Worm (Caenorhabditis elegans) whole organism, L3 larva: ENCODE measurements around the gene C30F2.2.

Experiments
- R02D3.7 ChIP-seq: fragments of 150-350 bp; optimal IDR thresholded peaks from 2 replicates; lab custom pipeline; 2014; ENCODE audit warnings: missing biosample characterization, missing genetic modification characterization
- ZK546.5 ChIP-seq: sonication (generic microtip); optimal IDR thresholded peaks from 2 replicates; lab custom pipeline; 2017; ENCODE audit warnings: missing biosample characterization, missing genetic modification characterization
- ama-1 ChIP-seq: fragments of 150-350 bp; optimal IDR thresholded peaks from 2 replicates; lab custom pipeline; 2018
- ceh-82 ChIP-seq: fragments of 150-350 bp; optimal IDR thresholded peaks from 2 replicates; lab custom pipeline; 2014; ENCODE audit warnings: missing biosample characterization, missing genetic modification characterization
- ceh-9 ChIP-seq: sonication (generic microtip); optimal IDR thresholded peaks from 2 replicates; lab custom pipeline; 2018; ENCODE audit warnings: missing biosample characterization, missing genetic modification characterization
- daf-12 ChIP-seq: fragments of 150-350 bp; optimal IDR thresholded peaks from 2 replicates; lab custom pipeline; 2014; ENCODE audit warnings: missing biosample characterization, missing genetic modification reagents, missing genetic modification characterization
- egl-5 ChIP-seq: fragments of 150-350 bp; optimal IDR thresholded peaks from 2 replicates; lab custom pipeline; 2017; ENCODE audit warnings: missing biosample characterization, missing genetic modification reagents, missing genetic modification characterization, inconsistent platforms
- elt-2 ChIP-seq: sonication (generic microtip); optimal IDR thresholded peaks from 2 replicates; lab custom pipeline; 2016; ENCODE audit warnings: missing genetic modification reagents, mild to moderate bottlenecking, missing genetic modification characterization, missing compliant biosample characterization
- fkh-10 ChIP-seq: sonication (generic microtip); optimal IDR thresholded peaks from 2 replicates; lab custom pipeline; 2017; ENCODE audit warnings: missing biosample characterization, missing genetic modification reagents, missing genetic modification characterization
- fos-1 ChIP-seq: fragments of 150-350 bp; optimal IDR thresholded peaks from 2 replicates; lab custom pipeline; 2014; ENCODE audit warnings: missing biosample characterization, missing genetic modification characterization
- lin-15B ChIP-seq: fragments of 150-350 bp; optimal IDR thresholded peaks from 2 replicates; lab custom pipeline; 2014; ENCODE audit warnings: missing biosample characterization, missing genetic modification characterization
- lin-39 ChIP-seq: fragments of 150-350 bp; optimal IDR thresholded peaks from 2 replicates; lab custom pipeline; 2018; ENCODE audit warnings: missing biosample characterization, missing genetic modification reagents, missing genetic modification characterization
- lsy-12 ChIP-seq: sonication (generic microtip); optimal IDR thresholded peaks from 2 replicates; lab custom pipeline; 2016; ENCODE audit warnings: mild to moderate bottlenecking, missing genetic modification characterization, missing compliant biosample characterization
- mdl-1 ChIP-seq: fragments of 150-350 bp; optimal IDR thresholded peaks from 2 replicates; lab custom pipeline; 2014; ENCODE audit warnings: missing biosample characterization, missing genetic modification characterization
- mml-1 ChIP-seq: fragments of 150-350 bp; sonication (generic microtip); optimal IDR thresholded peaks from 3 replicates; lab custom pipeline; 2014; ENCODE audit warnings: missing biosample characterization, missing genetic modification characterization
- nfya-1 ChIP-seq: sonication (generic microtip); optimal IDR thresholded peaks from 2 replicates; lab custom pipeline; 2017; ENCODE audit warnings: missing genetic modification characterization, mild to moderate bottlenecking, missing compliant biosample characterization, antibody characterized with exemption, moderate library complexity; ENCODE audit not compliant: insufficient read depth
- nhr-11 ChIP-seq: fragments of 150-350 bp; optimal IDR thresholded peaks from 2 replicates; lab custom pipeline; 2014; ENCODE audit warnings: missing biosample characterization, missing genetic modification characterization
- nhr-12 ChIP-seq: fragments of 150-350 bp; optimal IDR thresholded peaks from 2 replicates; lab custom pipeline; 2014; ENCODE audit warnings: missing biosample characterization, missing genetic modification characterization
- nhr-237 ChIP-seq: fragments of 150-350 bp; optimal IDR thresholded peaks from 2 replicates; lab custom pipeline; 2014; ENCODE audit warnings: missing biosample characterization, missing genetic modification characterization
- nhr-25 ChIP-seq: sonication (generic microtip); optimal IDR thresholded peaks from 2 replicates; lab custom pipeline; 2017; ENCODE audit warnings: missing biosample characterization, missing genetic modification characterization
- nhr-28 ChIP-seq: fragments of 150-350 bp; optimal IDR thresholded peaks from 2 replicates; lab custom pipeline; 2014; ENCODE audit warnings: missing biosample characterization, missing genetic modification characterization
- nhr-43 ChIP-seq: sonication (generic microtip); optimal IDR thresholded peaks from 2 replicates; lab custom pipeline; 2016; ENCODE audit warnings: mild to moderate bottlenecking, missing genetic modification characterization, missing compliant biosample characterization; ENCODE audit not compliant: poor library complexity, severe bottlenecking
- nhr-77 ChIP-seq: fragments of 150-350 bp; optimal IDR thresholded peaks from 2 replicates; lab custom pipeline; 2014; ENCODE audit warnings: missing biosample characterization, missing genetic modification characterization
- pqm-1 ChIP-seq: fragments of 150-350 bp; optimal IDR thresholded peaks from 2 replicates; lab custom pipeline; 2017; ENCODE audit warnings: missing biosample characterization, missing genetic modification characterization, inconsistent platforms
- sea-2 ChIP-seq: fragments of 150-350 bp; sonication (generic microtip); optimal IDR thresholded peaks from 4 replicates; lab custom pipeline; 2014; ENCODE audit warnings: missing biosample characterization, missing genetic modification reagents, missing genetic modification characterization
- skn-1 ChIP-seq: fragments of 150-350 bp; optimal IDR thresholded peaks from 2 replicates; lab custom pipeline; 2014; ENCODE audit warnings: missing biosample characterization, missing genetic modification characterization
- snpc-4 ChIP-seq: fragments of 150-350 bp; optimal IDR thresholded peaks from 2 replicates; lab custom pipeline; 2014; ENCODE audit warnings: missing biosample characterization, missing genetic modification characterization
- unc-39 ChIP-seq: sonication (generic microtip); optimal IDR thresholded peaks from 4 replicates; lab custom pipeline; 2017; ENCODE audit warnings: missing biosample characterization, missing genetic modification characterization
- unc-62 ChIP-seq: fragments of 150-350 bp; sonication (generic microtip); optimal IDR thresholded peaks from 4 replicates; lab custom pipeline; 2014; ENCODE audit warnings: missing biosample characterization, missing genetic modification reagents, missing genetic modification characterization

The C30F2.2 gene

DNA sequence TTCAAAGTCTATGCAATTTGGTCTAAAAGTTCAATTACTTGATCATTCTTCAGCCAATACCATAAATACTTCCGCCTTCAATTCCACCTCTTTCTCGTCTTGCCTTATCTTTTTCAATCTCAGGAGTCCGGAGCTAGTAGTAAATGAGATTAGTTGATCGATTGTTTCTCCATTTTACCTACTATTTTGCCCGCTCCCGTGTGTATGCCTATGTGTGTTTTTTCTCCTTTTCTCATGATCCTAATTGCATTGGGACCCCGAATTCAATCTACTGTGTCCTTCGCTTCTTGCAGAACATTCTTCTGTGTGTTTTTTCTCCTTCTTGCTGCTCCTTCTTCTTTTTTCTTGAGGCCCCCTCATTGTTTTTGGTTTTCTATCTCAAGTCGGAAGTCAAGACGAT, 31.3 kb upstream of the C30F2.2 start:
- peak; percentile 1 for TF ChIP-seq lin-39 (tag; lab: Kevin White, UChicago)
- no peak for TF ChIP-seq lsy-12
- peak; percentile 62 for TF ChIP-seq fkh-10
- TF ChIP-seq, all 47 proteins: peak for 2

DNA sequence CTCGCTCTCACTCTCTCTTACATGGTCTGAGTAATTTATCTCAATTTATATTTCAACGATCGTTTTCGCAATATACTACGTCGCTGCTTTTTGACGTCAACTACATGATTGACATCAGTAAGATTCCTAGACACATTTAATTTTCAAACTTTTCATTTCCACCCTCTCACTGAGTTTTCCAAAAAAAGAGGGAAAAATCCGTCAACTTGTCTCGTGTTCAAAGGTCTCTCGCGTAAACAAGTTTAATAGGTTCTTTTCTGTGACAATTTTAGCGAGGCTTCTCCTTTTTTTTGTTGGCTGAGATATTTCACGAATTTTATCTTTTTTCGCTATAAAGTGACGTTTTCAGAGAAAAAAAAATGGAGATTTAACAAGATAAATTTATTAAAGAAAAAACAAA, 29.0 kb upstream of the C30F2.2 start:
- no peak for TF ChIP-seq ceh-82 (tag; lab: Kevin White, UChicago)
- TF ChIP-seq fkh-10: peak; percentile 10

DNA sequence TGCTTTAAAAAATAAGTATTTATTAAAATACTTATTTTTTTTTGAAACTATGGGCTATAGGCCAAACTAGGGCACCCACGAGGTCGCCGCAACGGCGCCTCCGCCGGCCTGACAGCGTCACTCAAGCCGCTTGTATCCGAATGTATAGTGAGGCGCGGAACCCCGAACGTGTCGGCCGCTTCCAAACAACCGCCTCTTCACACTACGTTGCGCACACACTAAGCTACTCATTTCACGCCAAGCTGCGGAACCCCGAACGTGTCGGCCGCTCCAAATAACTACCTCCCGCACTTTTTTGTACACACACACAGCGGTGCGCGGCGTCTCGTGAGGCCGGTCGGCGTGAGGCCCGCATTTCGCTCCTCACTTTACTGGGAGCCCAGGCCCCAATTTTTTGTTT, 27.9 kb upstream of the C30F2.2 start:
- TF ChIP-seq mml-1 (tag; lab: Kevin White, UChicago) (no peak), mdl-1 (tag; lab: Kevin White, UChicago) (no peak), fkh-10 (no peak), ceh-82 (tag; lab: Kevin White, UChicago) (no peak), lin-39 (tag; lab: Kevin White, UChicago) (no peak), nhr-25 (tag; lab: Kevin White, UChicago) (no peak), R02D3.7 (tag; lab: Kevin White, UChicago) (no peak), nhr-77 (tag; lab: Kevin White, UChicago) (no peak), unc-62 (no peak), nhr-28 (no peak), sea-2 (no peak), nhr-43 (tag; lab: Kevin White, UChicago) (no peak), lsy-12 (no peak)

DNA sequence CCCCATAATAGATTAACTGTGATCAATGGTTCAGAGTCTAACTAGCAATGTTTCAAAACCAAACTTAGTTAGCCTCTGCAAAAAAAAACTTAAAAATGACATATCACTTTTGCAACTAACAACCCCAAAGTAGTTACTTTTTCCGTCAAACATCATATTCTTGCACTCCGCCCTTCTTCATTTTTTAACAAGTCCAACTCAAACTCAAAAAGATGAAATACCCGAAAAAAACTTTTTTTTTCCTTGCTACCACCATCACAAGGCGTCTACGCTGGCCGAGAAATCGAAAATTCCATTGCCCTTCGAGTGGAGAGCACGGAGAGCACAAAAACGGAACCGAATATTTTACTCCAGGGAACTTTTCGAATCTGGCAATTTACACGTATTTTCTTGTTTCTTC, 20.8 kb upstream of the C30F2.2 start:
- no peak for TF ChIP-seq unc-39 (tag; lab: Kevin White, UChicago)

DNA sequence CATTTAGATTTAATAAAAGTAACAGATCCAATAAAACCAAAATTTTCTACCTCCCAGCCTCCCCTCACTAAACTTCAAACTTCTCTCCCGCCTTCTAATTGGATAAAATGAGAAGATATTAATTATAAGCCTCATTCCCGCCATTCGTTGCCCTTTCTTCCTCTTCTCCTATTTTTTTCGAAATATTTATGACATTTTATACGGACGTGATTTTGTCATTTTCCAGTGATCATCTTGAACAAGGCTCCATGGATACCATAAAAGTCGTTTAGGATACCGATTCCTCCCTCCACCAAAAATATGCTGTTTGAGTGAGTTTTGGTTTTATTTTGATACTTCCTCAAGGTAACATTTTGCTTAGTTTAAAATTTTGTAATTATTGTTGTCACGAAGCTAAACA, 18.4 kb upstream of the C30F2.2 start, which contains the start of gene ZK1073.2:
Gene ZK1073.2 (plus strand): TSS at position 301 of the 400 bp plus-strand sequence.
- no peak for TF ChIP-seq unc-62
- no peak for TF ChIP-seq nhr-11 (tag; lab: Kevin White, UChicago)
- no peak for TF ChIP-seq daf-12 (tag; lab: Kevin White, UChicago)
- TF ChIP-seq ZK546.5 (tag; lab: Kevin White, UChicago): no peak
- TF ChIP-seq pqm-1: no peak
- no peak for TF ChIP-seq nfya-1 (tag; lab: Kevin White, UChicago)

DNA sequence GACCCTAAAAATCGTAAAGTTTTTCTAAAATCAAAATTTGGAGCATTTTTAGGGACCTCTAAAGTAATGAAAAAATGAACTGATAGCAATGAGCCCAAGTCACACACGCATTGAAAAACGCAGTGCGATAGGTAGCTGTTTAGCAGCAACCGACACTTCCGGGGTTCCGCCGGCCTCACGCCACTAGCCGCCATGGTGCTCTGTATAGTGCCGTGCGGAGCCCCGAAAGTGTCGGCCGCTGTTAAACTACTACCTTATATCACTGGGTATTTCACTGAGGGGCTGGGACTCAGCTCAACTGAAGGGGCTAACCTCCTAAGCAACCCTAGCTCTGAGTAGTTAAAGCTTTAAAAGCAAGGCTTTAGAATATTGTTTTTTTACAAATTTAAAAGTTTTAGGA, 14.2 kb upstream of the C30F2.2 start:
- TF ChIP-seq nhr-25 (tag; lab: Kevin White, UChicago) (no peak), nhr-12 (no peak), ceh-9 (tag; lab: Kevin White, UChicago) (no peak)
- TF ChIP-seq, all 47 proteins: peak for 0

DNA sequence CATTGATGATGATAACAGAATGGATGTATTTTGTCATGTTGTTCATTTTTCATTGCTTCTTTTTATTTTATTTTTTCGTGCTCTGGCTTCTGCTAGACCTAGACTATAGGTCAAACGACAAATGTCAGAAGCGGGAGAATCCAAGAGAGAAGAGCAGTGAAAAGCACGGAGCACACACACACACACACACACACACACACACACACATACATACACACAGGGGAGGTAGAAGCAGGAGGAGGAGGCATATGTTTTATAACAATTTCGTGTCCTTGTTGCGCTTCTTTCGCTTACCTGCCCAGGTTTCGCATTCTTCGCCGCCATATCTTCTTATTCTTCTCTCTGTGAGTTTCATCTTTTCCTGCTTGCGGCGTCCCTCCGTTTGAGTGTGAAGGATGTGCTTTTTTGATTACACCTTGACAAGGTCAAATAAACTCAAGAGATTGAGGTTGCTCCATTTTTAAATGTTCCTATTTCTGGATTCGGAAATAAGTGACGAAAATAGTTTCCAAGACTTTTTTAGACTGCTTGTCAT, 13.2 kb upstream of the C30F2.2 start:
- no peak for TF ChIP-seq lin-15B (tag; lab: Kevin White, UChicago)
- peak; percentile 2 for TF ChIP-seq nhr-11 (tag; lab: Kevin White, UChicago)
- TF ChIP-seq pqm-1: no peak
- TF ChIP-seq snpc-4: no peak
- no peak for TF ChIP-seq nhr-237
- TF ChIP-seq fos-1 (tag; lab: Kevin White, UChicago): no peak
- no peak for TF ChIP-seq ama-1 (lab: Kevin White, UChicago)
- peak; percentile 11 for TF ChIP-seq egl-5 (tag; lab: Kevin White, UChicago)
- no peak for TF ChIP-seq nhr-28
- no peak for TF ChIP-seq skn-1 (tag; lab: Kevin White, UChicago)

DNA sequence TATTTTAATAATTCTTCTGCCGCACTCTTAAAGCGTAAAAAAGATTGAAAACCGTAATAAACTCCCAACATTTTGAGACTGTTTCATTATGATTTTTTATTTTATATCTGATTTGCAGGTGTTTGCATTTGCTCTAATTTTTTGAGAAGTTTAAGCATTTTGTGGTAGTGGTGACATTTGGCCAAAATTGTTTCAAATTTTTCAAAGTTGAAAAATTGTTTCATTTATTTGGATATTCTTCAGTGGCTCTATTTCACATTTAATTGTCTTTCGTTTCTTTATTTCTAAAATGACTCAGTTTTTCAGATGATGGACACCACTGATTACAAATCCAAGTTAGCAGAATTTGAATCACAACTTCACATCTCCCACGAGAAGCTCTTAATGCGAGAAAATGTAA, 9.4 kb upstream of the C30F2.2 start, which contains the start of gene C30F2.5:
Gene C30F2.5 (plus strand): TSS at position 301 of the 400 bp plus-strand sequence.
- TF ChIP-seq R02D3.7 (tag; lab: Kevin White, UChicago) (no peak), pqm-1 (no peak), elt-2 (tag; lab: Kevin White, UChicago) (no peak), nhr-12 (no peak), unc-39 (tag; lab: Kevin White, UChicago) (no peak)
- TF ChIP-seq, all 47 proteins: peak for 0
